Fruit fly (Drosophila melanogaster) whole organism, embryonic: ENCODE results near the gene E2f1.

ENCODE experiments used
- CG11093 ChIP-seq: fragments of 200-800 bp; sonication (Bioruptor generic); IDR thresholded peaks from 3 replicates; pipeline ENCODE4 v1.3.6; 2022; ENCODE audit warnings: missing biosample characterization, missing genetic modification characterization
- CG11398 ChIP-seq: fragments of 200-800 bp; sonication (Bioruptor generic); optimal IDR thresholded peaks from 2 replicates; lab custom pipeline; 2016; ENCODE audit warnings: missing biosample characterization, missing genetic modification characterization
- CG11456 ChIP-seq: fragments of 200-800 bp; sonication (Bioruptor generic); IDR thresholded peaks from 3 replicates; pipeline ENCODE4 v1.3.6; 2022; ENCODE audit warnings: missing biosample characterization, missing genetic modification characterization
- CG13287 ChIP-seq: fragments of 200-800 bp; sonication (Bioruptor generic); IDR thresholded peaks from 2 replicates; pipeline ENCODE4 v1.3.6; 2022; ENCODE audit warnings: missing biosample characterization, missing genetic modification characterization; ENCODE audit not compliant: partially characterized antibody
- CG13296 ChIP-seq: fragments of 200-800 bp; sonication (Bioruptor generic); optimal IDR thresholded peaks from 3 replicates; lab custom pipeline; 2018; ENCODE audit warnings: missing biosample characterization, mild to moderate bottlenecking, missing genetic modification characterization
- CG13624 ChIP-seq: fragments of 200-800 bp; sonication (Bioruptor generic); optimal IDR thresholded peaks from 2 replicates; lab custom pipeline; 2016; ENCODE audit warnings: missing biosample characterization, missing genetic modification characterization
- CG14050 ChIP-seq: fragments of 200-800 bp; sonication (Bioruptor generic); IDR thresholded peaks from 3 replicates; pipeline ENCODE4 v1.3.6; 2022; ENCODE audit warnings: missing biosample characterization, missing genetic modification characterization
- CG14667 ChIP-seq: fragments of 200-800 bp; sonication (Bioruptor generic); IDR thresholded peaks from 2 replicates; pipeline ENCODE4 v1.3.6; 2022; ENCODE audit warnings: missing biosample characterization, missing genetic modification characterization
- CG15073 ChIP-seq: fragments of 200-800 bp; sonication (Bioruptor generic); optimal IDR thresholded peaks from 2 replicates; lab custom pipeline; 2016; ENCODE audit warnings: missing biosample characterization, missing genetic modification characterization
- CG1603 ChIP-seq: fragments of 200-800 bp; sonication (Bioruptor generic); optimal IDR thresholded peaks from 2 replicates; lab custom pipeline; 2019; ENCODE audit warnings: missing biosample characterization, mild to moderate bottlenecking, missing genetic modification characterization, moderate library complexity
- CG17912 ChIP-seq: fragments of 200-800 bp; sonication (Bioruptor generic); optimal IDR thresholded peaks from 2 replicates; lab custom pipeline; 2018; ENCODE audit warnings: missing biosample characterization, mild to moderate bottlenecking, missing genetic modification characterization
- CG2202 ChIP-seq: fragments of 200-800 bp; sonication (Bioruptor generic); optimal IDR thresholded peaks from 2 replicates; lab custom pipeline; 2018; ENCODE audit warnings: missing biosample characterization, mild to moderate bottlenecking, missing genetic modification characterization
- CG2712 ChIP-seq: fragments of 200-800 bp; optimal IDR thresholded peaks from 3 replicates; lab custom pipeline; 2019; ENCODE audit warnings: missing biosample characterization, mild to moderate bottlenecking, missing genetic modification characterization, moderate library complexity
- CG3065 ChIP-seq: fragments of 200-800 bp; sonication (Bioruptor generic); optimal IDR thresholded peaks from 2 replicates; lab custom pipeline; 2016; ENCODE audit warnings: missing biosample characterization, missing genetic modification characterization
- CG42726 ChIP-seq: fragments of 200-800 bp; sonication (Bioruptor generic); IDR thresholded peaks from 2 replicates; pipeline ENCODE4 v1.3.6; 2022; ENCODE audit warnings: missing biosample characterization, missing genetic modification characterization; ENCODE audit not compliant: partially characterized antibody
- CG4282 ChIP-seq: fragments of 200-800 bp; sonication (Bioruptor generic); optimal IDR thresholded peaks from 2 replicates; lab custom pipeline; 2016; ENCODE audit warnings: missing biosample characterization, missing genetic modification characterization
- CG4617 ChIP-seq: fragments of 200-800 bp; sonication (Bioruptor generic); optimal IDR thresholded peaks from 3 replicates; lab custom pipeline; 2016; ENCODE audit warnings: missing biosample characterization, missing genetic modification characterization, borderline replicate concordance
- CG8281 ChIP-seq: fragments of 200-800 bp; sonication (Bioruptor generic); optimal IDR thresholded peaks from 2 replicates; lab custom pipeline; 2018; ENCODE audit warnings: missing biosample characterization, mild to moderate bottlenecking, missing genetic modification characterization, moderate library complexity
- CG8478 ChIP-seq: fragments of >200 bp; optimal IDR thresholded peaks from 2 replicates; lab custom pipeline; 2018
- CG9727 ChIP-seq: fragments of 200-800 bp; sonication (Bioruptor generic); optimal IDR thresholded peaks from 3 replicates; lab custom pipeline; 2017; ENCODE audit warnings: missing biosample characterization, mild to moderate bottlenecking, missing genetic modification characterization
- Camta ChIP-seq: fragments of 200-800 bp; sonication (Bioruptor generic); optimal IDR thresholded peaks from 2 replicates; lab custom pipeline; 2016; ENCODE audit warnings: missing biosample characterization, missing genetic modification characterization
- CkIIα-i1 ChIP-seq: fragments of 200-800 bp; sonication (Bioruptor generic); IDR thresholded peaks from 2 replicates; pipeline ENCODE4 v1.3.6; 2022; ENCODE audit warnings: missing biosample characterization, missing genetic modification characterization
- D19A ChIP-seq: fragments of 200-800 bp; optimal IDR thresholded peaks from 3 replicates; lab custom pipeline; 2019; ENCODE audit warnings: missing biosample characterization, mild to moderate bottlenecking, missing genetic modification characterization, moderate library complexity
- Drgx ChIP-seq: fragments of 200-800 bp; sonication (Bioruptor generic); IDR thresholded peaks from 2 replicates; pipeline ENCODE4 v1.3.6; 2022; ENCODE audit warnings: missing biosample characterization, missing genetic modification characterization
- HHEX ChIP-seq: fragments of 200-800 bp; sonication (Bioruptor generic); optimal IDR thresholded peaks from 3 replicates; lab custom pipeline; 2017; ENCODE audit warnings: missing biosample characterization, mild to moderate bottlenecking, missing genetic modification characterization, missing genetic modification reagents
- HLH4C ChIP-seq: fragments of 200-800 bp; sonication (Bioruptor generic); IDR thresholded peaks from 3 replicates; pipeline ENCODE4 v1.3.6; 2022; ENCODE audit warnings: missing biosample characterization, missing genetic modification characterization; ENCODE audit not compliant: partially characterized antibody
- Lpt ChIP-seq: fragments of >200 bp; optimal IDR thresholded peaks from 2 replicates; lab custom pipeline; 2018; ENCODE audit warnings: missing biosample characterization, missing genetic modification characterization
- Mes4 ChIP-seq: fragments of 200-800 bp; sonication (Bioruptor generic); optimal IDR thresholded peaks from 2 replicates; lab custom pipeline; 2016; ENCODE audit warnings: missing biosample characterization, missing genetic modification characterization
- NFAT ChIP-seq: fragments of 200-800 bp; sonication (Bioruptor generic); IDR thresholded peaks from 2 replicates; pipeline ENCODE4 v1.3.6; 2022; ENCODE audit warnings: missing biosample characterization, missing genetic modification characterization
- Nf-YB ChIP-seq: fragments of 200-800 bp; sonication (Bioruptor generic); optimal IDR thresholded peaks from 3 replicates; lab custom pipeline; 2019; ENCODE audit warnings: missing biosample characterization, mild to moderate bottlenecking, missing genetic modification characterization, moderate library complexity
- Xrp1 ChIP-seq: fragments of 200-800 bp; sonication (Bioruptor generic); IDR thresholded peaks from 2 replicates; pipeline ENCODE4 v1.3.6; 2022; ENCODE audit warnings: missing biosample characterization, missing genetic modification characterization
- bsh ChIP-seq, 2 experiments: fragments of 200-800 bp; sonication (Bioruptor generic); optimal IDR thresholded peaks; 2 replicates each; lab custom pipeline; 2017 to 2018; ENCODE audit warnings: mild to moderate bottlenecking in 2 of 2, missing biosample characterization in 2 of 2, missing genetic modification characterization in 2 of 2, moderate library complexity in 1 of 2
- ci ChIP-seq: fragments of 200-800 bp; sonication (Bioruptor generic); IDR thresholded peaks from 3 replicates; pipeline ENCODE4 v1.3.6; 2022; ENCODE audit warnings: missing biosample characterization, missing genetic modification characterization
- dmrt11E ChIP-seq: fragments of 200-800 bp; sonication (Bioruptor generic); optimal IDR thresholded peaks from 3 replicates; lab custom pipeline; 2018; ENCODE audit warnings: missing biosample characterization, mild to moderate bottlenecking, missing genetic modification characterization, moderate library complexity
- dmrt99B ChIP-seq: fragments of 200-800 bp; sonication (Bioruptor generic); optimal IDR thresholded peaks from 2 replicates; lab custom pipeline; 2018; ENCODE audit warnings: missing biosample characterization, mild to moderate bottlenecking, missing genetic modification characterization, moderate library complexity
- fd102C ChIP-seq: fragments of 200-800 bp; sonication (Bioruptor generic); optimal IDR thresholded peaks from 2 replicates; lab custom pipeline; 2018; ENCODE audit warnings: missing biosample characterization, mild to moderate bottlenecking, missing genetic modification characterization, moderate library complexity
- gem ChIP-seq: fragments of 200-800 bp; sonication (Bioruptor generic); optimal IDR thresholded peaks from 2 replicates; lab custom pipeline; 2019; ENCODE audit warnings: missing biosample characterization, mild to moderate bottlenecking, missing genetic modification characterization, moderate library complexity
- lola ChIP-seq, 3 experiments: fragments of >200 bp in 2 of 3; fragments of 200-800 bp in 1 of 3; sonication (Bioruptor generic) in 1 of 3; optimal IDR thresholded peaks; 2 replicates each; lab custom pipeline; 2017 to 2019; ENCODE audit warnings: missing biosample characterization in 3 of 3, missing genetic modification characterization in 3 of 3, mild to moderate bottlenecking in 1 of 3, moderate library complexity in 1 of 3
- nom ChIP-seq: fragments of 200-800 bp; sonication (Bioruptor generic); optimal IDR thresholded peaks from 2 replicates; lab custom pipeline; 2017; ENCODE audit warnings: missing biosample characterization, missing genetic modification characterization, mild to moderate bottlenecking, moderate library complexity, missing genetic modification reagents
- ranshi ChIP-seq: fragments of 200-800 bp; sonication (Bioruptor generic); IDR thresholded peaks from 2 replicates; pipeline ENCODE4 v1.3.6; 2022; ENCODE audit warnings: missing biosample characterization, missing genetic modification characterization
- repo ChIP-seq: fragments of 200-800 bp; sonication (Bioruptor generic); optimal IDR thresholded peaks from 2 replicates; lab custom pipeline; 2016; ENCODE audit warnings: missing biosample characterization, missing genetic modification characterization
- sens ChIP-seq: fragments of 200-800 bp; sonication (Bioruptor generic); peaks from one replicate; lab custom pipeline; 2016; ENCODE audit warnings: missing biosample characterization, missing genetic modification characterization
- shn ChIP-seq: fragments of 200-800 bp; sonication (Bioruptor generic); optimal IDR thresholded peaks from 3 replicates; lab custom pipeline; 2016; ENCODE audit warnings: missing biosample characterization, missing genetic modification characterization
- tin ChIP-seq: fragments of 200-800 bp; sonication (Bioruptor generic); optimal IDR thresholded peaks from 3 replicates; lab custom pipeline; 2016; ENCODE audit warnings: missing biosample characterization, missing genetic modification characterization
- toy ChIP-seq: fragments of 200-800 bp; sonication (Bioruptor generic); IDR thresholded peaks from 2 replicates; pipeline ENCODE4 v1.3.6; 2022; ENCODE audit warnings: missing biosample characterization, missing genetic modification characterization
- unpg ChIP-seq: fragments of 200-800 bp; sonication (Bioruptor generic); optimal IDR thresholded peaks from 3 replicates; lab custom pipeline; 2018; ENCODE audit warnings: missing biosample characterization, mild to moderate bottlenecking, missing genetic modification characterization, moderate library complexity
- vvl ChIP-seq: fragments of 200-800 bp; sonication (Bioruptor generic); IDR thresholded peaks from 2 replicates; pipeline ENCODE4 v1.3.6; 2022; ENCODE audit warnings: missing biosample characterization, missing genetic modification characterization
- zen ChIP-seq: fragments of 200-800 bp; sonication (Bioruptor generic); optimal IDR thresholded peaks from 3 replicates; lab custom pipeline; 2018; ENCODE audit warnings: missing biosample characterization, mild to moderate bottlenecking, missing genetic modification characterization, moderate library complexity

Gene E2f1

dm6 chr3R:21687902-21688301, 27.2 kb upstream of the E2f1 start (continued):
- no peak for TF ChIP-seq ci
- no peak for TF ChIP-seq CG17912
- no peak for TF ChIP-seq HLH4C
- TF ChIP-seq NFAT (GFP tag; lab: Robert Waterston, UW), result no peak
- no peak for TF ChIP-seq shn (GFP tag; lab: Kevin White, UChicago)
- TF ChIP-seq Camta, result no peak
- TF ChIP-seq Mes4 (GFP tag; lab: Kevin White, UChicago), result no peak
- TF ChIP-seq CG3065 (GFP tag; lab: Kevin White, UChicago), result no peak
- TF ChIP-seq D19A (tag; lab: Kevin White, UChicago), result no peak

- no peak for TF ChIP-seq CG42726 (GFP tag; lab: Robert Waterston, UW)
- TF ChIP-seq tin (GFP tag; lab: Kevin White, UChicago), result peak; percentile 0
- TF ChIP-seq nom (GFP tag; lab: Kevin White, UChicago), result peak; percentile 64
- peak in 1 of 3 experiments; percentile 13 for TF ChIP-seq lola (GFP tag; optimal IDR thresholded peaks at IDR 0.05; lab: Kevin White, UChicago)
- TF ChIP-seq CG8478, result no peak
- no peak for TF ChIP-seq CG13296 (GFP tag; lab: Kevin White, UChicago)
- peak; percentile 19; the same call in 1 of the 2 replicates for TF ChIP-seq ranshi (GFP tag; lab: Robert Waterston, UW)
- TF ChIP-seq sens (GFP tag; lab: Kevin White, UChicago), result peak; percentile 68
- TF ChIP-seq CG1603 (tag; lab: Kevin White, UChicago), result peak; percentile 1
- TF ChIP-seq zen (tag; lab: Kevin White, UChicago), result peak; percentile 12
- peak in 1 of 2 experiments; percentile 67 for TF ChIP-seq bsh (GFP tag; optimal IDR thresholded peaks at IDR 0.05; lab: Kevin White, UChicago)
- peak; percentile 29 for TF ChIP-seq CG2712 (tag; lab: Kevin White, UChicago)
- TF ChIP-seq vvl (GFP tag; lab: Robert Waterston, UW), result no peak
- peak; percentile 48 for TF ChIP-seq dmrt11E (tag; lab: Kevin White, UChicago)
- peak; percentile 13 for TF ChIP-seq CG9727 (GFP tag; lab: Kevin White, UChicago)
- peak; percentile 8 for TF ChIP-seq gem (tag; lab: Kevin White, UChicago)
- TF ChIP-seq Xrp1 (GFP tag; lab: Robert Waterston, UW), result peak; percentile 17; the same call in 1 of the 2 replicates
- no peak for TF ChIP-seq CG11398
- TF ChIP-seq Drgx (GFP tag; lab: Robert Waterston, UW), result peak; percentile 76
- no peak for TF ChIP-seq CG13624 (GFP tag; lab: Kevin White, UChicago)
Observed at dm6 chr3R:21682041-21682440, 21.4 kb upstream of the E2f1 start.

- TF ChIP-seq CG15073 (GFP tag; lab: Kevin White, UChicago) (no peak), CG2202 (tag; lab: Kevin White, UChicago) (no peak), sens (GFP tag; lab: Kevin White, UChicago) (peak; percentile 7)
- TF ChIP-seq, all 482 proteins: peak for 1
Observed at dm6 chr3R:21679310-21679709, 18.6 kb upstream of the E2f1 start.

dm6 chr3R:21671636-21672035, 11.0 kb upstream of the E2f1 start, which contains the start of gene PolA1:
PolA1 (minus strand) TSS chr3R:21671750.
- TF ChIP-seq Lpt (GFP tag; lab: Kevin White, UChicago) (no peak), CG11093 (GFP tag; lab: Robert Waterston, UW) (no peak), CG2202 (tag; lab: Kevin White, UChicago) (no peak), CG4617 (GFP tag; lab: Kevin White, UChicago) (peak; percentile 26), HHEX (no peak), unpg (GFP tag; lab: Kevin White, UChicago) (peak; percentile 18), Nf-YB (GFP tag; lab: Kevin White, UChicago) (no peak), fd102C (no peak), repo (GFP tag; lab: Kevin White, UChicago) (no peak), CkIIα-i1 (GFP tag; lab: Robert Waterston, UW) (no peak), CG4282 (peak; percentile 8), toy (no peak), dmrt99B (tag; lab: Kevin White, UChicago) (no peak), CG14667 (GFP tag; lab: Robert Waterston, UW) (no peak), CG13287 (peak; percentile 99), CG8281 (tag; lab: Kevin White, UChicago) (no peak), CG14050 (GFP tag; lab: Robert Waterston, UW) (no peak), CG11456 (GFP tag; lab: Robert Waterston, UW) (no peak)
